Worm (Caenorhabditis elegans) whole organism, young adult: ENCODE results near the gene Y39A1A.3.

ENCODE experiments used
- B0035.1 ChIP-seq: sonication (generic microtip); optimal IDR thresholded peaks from 2 replicates; lab custom pipeline; 2016; ENCODE audit warnings: missing genetic modification characterization, mild to moderate bottlenecking, missing compliant biosample characterization, missing genotype, missing genetic modification reagents
- F37B4.10 ChIP-seq: fragments of 200-800 bp; sonication (Bioruptor generic); IDR thresholded peaks from 2 replicates; pipeline ENCODE4 v1.3.6; 2022; ENCODE audit warnings: missing genetic modification characterization, missing compliant biosample characterization
- dpl-1 ChIP-seq: fragments of 150-350 bp; optimal IDR thresholded peaks from 2 replicates; lab custom pipeline; 2014; ENCODE audit warnings: missing biosample characterization, missing genetic modification reagents, missing genetic modification characterization
- snpc-4 ChIP-seq, 5 experiments: fragments of 150-350 bp in 1 of 5; sonication (generic microtip) in 4 of 5; optimal IDR thresholded peaks; 2 replicates each; lab custom pipeline; 2014 to 2018; ENCODE audit warnings: missing genetic modification characterization in 5 of 5, missing biosample characterization in 3 of 5, antibody characterized with exemption in 2 of 5, mild to moderate bottlenecking in 2 of 5, missing compliant biosample characterization in 2 of 5, missing genotype in 2 of 5, moderate library complexity in 2 of 5, missing genetic modification reagents in 1 of 5
- sptf-2 ChIP-seq: fragments of 200-800 bp; sonication (Bioruptor generic); optimal IDR thresholded peaks from 2 replicates; lab custom pipeline; 2018; ENCODE audit warnings: mild to moderate bottlenecking, missing genetic modification characterization, missing compliant biosample characterization

- no peak for TF ChIP-seq sptf-2 (GFP tag; lab: Kevin White, UChicago)
- TF ChIP-seq F37B4.10 (GFP tag; lab: Robert Waterston, UW): no peak
- no peak for TF ChIP-seq dpl-1 (GFP tag; lab: Kevin White, UChicago)
- TF ChIP-seq B0035.1 (tag; lab: Kevin White, UChicago): no peak
- TF ChIP-seq snpc-4 (GFP tag; optimal IDR thresholded peaks at IDR 0.05; lab: Kevin White, UChicago): no peak
- no peak for TF ChIP-seq snpc-4 (tag; optimal IDR thresholded peaks at IDR 0.05; lab: Kevin White, UChicago)
Observed at ce11 chrIII:10562542-10562941, 33.7 kb downstream of the Y39A1A.3 start.
